Worm (Caenorhabditis elegans) whole organism, L2 larva: ENCODE results near the gene mlc-1.

Experiments
- C34F6.9 ChIP-seq: fragments of 150-350 bp; optimal IDR thresholded peaks from 2 replicates; lab custom pipeline; 2014; ENCODE audit warnings: missing biosample characterization, missing genetic modification characterization
- F13H6.1 ChIP-seq: sonication (generic microtip); optimal IDR thresholded peaks from 2 replicates; lab custom pipeline; 2016; ENCODE audit warnings: missing genetic modification characterization, missing compliant biosample characterization
- R02D3.7 ChIP-seq: fragments of 150-350 bp; optimal IDR thresholded peaks from 2 replicates; lab custom pipeline; 2014; ENCODE audit warnings: missing biosample characterization, missing genetic modification characterization
- Y55F3AM.14 ChIP-seq: fragments of 200-800 bp; sonication (Bioruptor generic); optimal IDR thresholded peaks from 2 replicates; lab custom pipeline; 2018; ENCODE audit warnings: mild to moderate bottlenecking, missing genetic modification characterization, missing compliant biosample characterization
- alr-1 ChIP-seq: fragments of 150-350 bp; optimal IDR thresholded peaks from 2 replicates; lab custom pipeline; 2014; ENCODE audit warnings: missing biosample characterization, missing genetic modification characterization
- ama-1 ChIP-seq: fragments of 150-350 bp; optimal IDR thresholded peaks from 2 replicates; lab custom pipeline; 2018; ENCODE audit warnings: inconsistent platforms
- blmp-1 ChIP-seq: sonication (generic microtip); optimal IDR thresholded peaks from 2 replicates; lab custom pipeline; 2017; ENCODE audit warnings: missing genetic modification characterization, mild to moderate bottlenecking, missing compliant biosample characterization, antibody characterized with exemption, moderate library complexity; ENCODE audit not compliant: insufficient read depth
- ceh-16 ChIP-seq: fragments of 150-350 bp; optimal IDR thresholded peaks from 2 replicates; lab custom pipeline; 2014; ENCODE audit warnings: missing biosample characterization, missing genetic modification characterization
- ceh-82 ChIP-seq: fragments of 150-350 bp; optimal IDR thresholded peaks from 2 replicates; lab custom pipeline; 2014; ENCODE audit warnings: missing biosample characterization, missing genetic modification characterization
- crh-2 ChIP-seq: sonication (generic microtip); optimal IDR thresholded peaks from 2 replicates; lab custom pipeline; 2017; ENCODE audit warnings: missing biosample characterization, missing genetic modification characterization
- egl-27 ChIP-seq: sonication (generic microtip); optimal IDR thresholded peaks from 3 replicates; lab custom pipeline; 2017; ENCODE audit warnings: missing biosample characterization, missing genetic modification reagents, missing genetic modification characterization
- elt-3 ChIP-seq: sonication (generic microtip); optimal IDR thresholded peaks from 2 replicates; lab custom pipeline; 2017; ENCODE audit warnings: missing biosample characterization, missing genetic modification characterization
- gmeb-1 ChIP-seq: fragments of 150-350 bp; optimal IDR thresholded peaks from 2 replicates; lab custom pipeline; 2014; ENCODE audit warnings: missing biosample characterization, missing genetic modification characterization
- lin-11 ChIP-seq: fragments of 150-350 bp; sonication (generic microtip); optimal IDR thresholded peaks from 2 replicates; lab custom pipeline; 2014; ENCODE audit warnings: missing biosample characterization, missing genetic modification characterization, inconsistent platforms, mixed read lengths
- lsy-2 ChIP-seq, 2 experiments: fragments of 150-350 bp in 1 of 2; sonication (generic microtip) in 1 of 2; optimal IDR thresholded peaks; 2 replicates each; lab custom pipeline; 2014 to 2017; ENCODE audit warnings: missing biosample characterization in 2 of 2, missing genetic modification characterization in 2 of 2
- mab-5 ChIP-seq: fragments of 150-350 bp; optimal IDR thresholded peaks from 2 replicates; lab custom pipeline; 2014; ENCODE audit warnings: missing biosample characterization, missing genetic modification characterization
- nhr-11 ChIP-seq: fragments of 150-350 bp; optimal IDR thresholded peaks from 2 replicates; lab custom pipeline; 2014; ENCODE audit warnings: missing biosample characterization, missing genetic modification characterization
- nhr-12 ChIP-seq: fragments of 150-350 bp; optimal IDR thresholded peaks from 2 replicates; lab custom pipeline; 2014; ENCODE audit warnings: missing biosample characterization, missing genetic modification characterization
- nhr-129 ChIP-seq: fragments of 150-350 bp; optimal IDR thresholded peaks from 2 replicates; lab custom pipeline; 2014; ENCODE audit warnings: missing biosample characterization, missing genetic modification characterization
- nhr-21 ChIP-seq: fragments of 150-350 bp; optimal IDR thresholded peaks from 2 replicates; lab custom pipeline; 2014; ENCODE audit warnings: missing biosample characterization, missing genetic modification characterization
- nhr-25 ChIP-seq: fragments of 150-350 bp; sonication (generic microtip); optimal IDR thresholded peaks from 3 replicates; lab custom pipeline; 2014; ENCODE audit warnings: missing biosample characterization, missing genetic modification characterization
- nhr-6 ChIP-seq: fragments of 150-350 bp; optimal IDR thresholded peaks from 2 replicates; lab custom pipeline; 2014; ENCODE audit warnings: missing biosample characterization, missing genetic modification characterization
- nhr-77 ChIP-seq: fragments of 150-350 bp; optimal IDR thresholded peaks from 2 replicates; lab custom pipeline; 2014; ENCODE audit warnings: missing biosample characterization, missing genetic modification characterization
- peb-1 ChIP-seq: fragments of 150-350 bp; optimal IDR thresholded peaks from 2 replicates; lab custom pipeline; 2014; ENCODE audit warnings: missing biosample characterization, missing genetic modification characterization
- sma-3 ChIP-seq: sonication (generic microtip); optimal IDR thresholded peaks from 2 replicates; lab custom pipeline; 2016; ENCODE audit warnings: missing genetic modification reagents, missing genetic modification characterization, missing compliant biosample characterization
- sma-9 ChIP-seq, 2 experiments: fragments of 150-350 bp in 1 of 2; sonication (generic microtip) in 1 of 2; optimal IDR thresholded peaks; 2 replicates each; lab custom pipeline; 2014 to 2016; ENCODE audit warnings: missing genetic modification characterization in 2 of 2, mild to moderate bottlenecking in 1 of 2, missing biosample characterization in 1 of 2, missing compliant biosample characterization in 1 of 2, missing genetic modification reagents in 1 of 2, moderate library complexity in 1 of 2
- snpc-4 ChIP-seq: fragments of 150-350 bp; optimal IDR thresholded peaks from 2 replicates; lab custom pipeline; 2014; ENCODE audit warnings: missing biosample characterization, missing genetic modification characterization
- unc-39 ChIP-seq: fragments of 150-350 bp; optimal IDR thresholded peaks from 2 replicates; lab custom pipeline; 2014; ENCODE audit warnings: missing biosample characterization, missing genetic modification characterization
- unc-55 ChIP-seq: fragments of 150-350 bp; sonication (generic microtip); optimal IDR thresholded peaks from 3 replicates; lab custom pipeline; 2014; ENCODE audit warnings: missing biosample characterization, missing genetic modification reagents, missing genetic modification characterization
- unc-62 ChIP-seq: fragments of 150-350 bp; optimal IDR thresholded peaks from 2 replicates; lab custom pipeline; 2014; ENCODE audit warnings: missing biosample characterization, missing genetic modification reagents, missing genetic modification characterization
- zag-1 ChIP-seq: fragments of 150-350 bp; optimal IDR thresholded peaks from 2 replicates; lab custom pipeline; 2014; ENCODE audit warnings: missing biosample characterization, missing genetic modification characterization
- ztf-1 ChIP-seq: fragments of 200-800 bp; sonication (Bioruptor generic); conservative IDR thresholded peaks from 2 replicates; pipeline ENCODE4 v1.3.6; 2022; ENCODE audit warnings: missing genetic modification characterization, missing compliant biosample characterization
- ztf-11 ChIP-seq: sonication (generic microtip); optimal IDR thresholded peaks from 2 replicates; lab custom pipeline; 2017; ENCODE audit warnings: missing biosample characterization, missing genetic modification characterization
- ztf-4 ChIP-seq: fragments of 150-350 bp; optimal IDR thresholded peaks from 2 replicates; lab custom pipeline; 2014; ENCODE audit warnings: missing biosample characterization, missing genetic modification characterization

The mlc-1 gene

DNA sequence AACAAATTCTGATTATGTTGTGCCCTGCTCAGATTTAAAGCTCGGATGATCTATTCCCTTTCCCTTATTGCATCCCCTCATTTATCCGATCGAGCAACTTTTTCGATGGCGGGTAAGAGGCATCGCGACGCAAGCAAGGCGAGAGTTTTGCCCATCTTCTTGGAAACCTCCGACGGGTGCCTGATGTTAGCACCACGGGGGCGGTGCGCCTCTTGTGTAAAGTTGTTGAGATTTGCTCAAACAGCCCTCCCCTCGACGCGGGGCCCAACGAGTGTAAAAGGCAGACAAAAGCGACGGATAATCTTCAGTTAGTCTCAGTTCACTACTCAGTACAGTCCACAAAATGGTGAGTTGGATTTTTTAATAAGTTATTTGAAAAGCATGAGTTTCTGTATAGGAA is at the start of gene mlc-1:
TSS of gene mlc-1 (plus strand) at position 324 of the 400 bp plus-strand sequence.
- TF ChIP-seq ceh-16 (tag; lab: Kevin White, UChicago), result no peak
- no peak for TF ChIP-seq mab-5 (tag; lab: Kevin White, UChicago)
- no peak for TF ChIP-seq alr-1 (tag; lab: Kevin White, UChicago)
- no peak for TF ChIP-seq peb-1 (tag; lab: Kevin White, UChicago)
- TF ChIP-seq unc-39 (tag; lab: Kevin White, UChicago), result no peak
- no peak for TF ChIP-seq R02D3.7 (tag; lab: Kevin White, UChicago)
- peak; percentile 54 for TF ChIP-seq F13H6.1 (tag; lab: Kevin White, UChicago)
- TF ChIP-seq elt-3, result no peak
- peak; percentile 39 for TF ChIP-seq sma-9 (GFP tag; optimal IDR thresholded peaks at IDR 0.05; lab: Kevin White, UChicago)
- no peak for TF ChIP-seq sma-9 (tag; optimal IDR thresholded peaks at IDR 0.05; lab: Kevin White, UChicago)
- TF ChIP-seq nhr-129 (tag; lab: Kevin White, UChicago), result peak; percentile 18
- no peak for TF ChIP-seq ztf-11 (tag; lab: Kevin White, UChicago)
- TF ChIP-seq C34F6.9 (tag; lab: Kevin White, UChicago), result no peak
- no peak for TF ChIP-seq unc-55
- TF ChIP-seq nhr-12 (tag; lab: Kevin White, UChicago), result no peak
- no peak for TF ChIP-seq nhr-11
- TF ChIP-seq nhr-6 (tag; lab: Kevin White, UChicago), result no peak

DNA sequence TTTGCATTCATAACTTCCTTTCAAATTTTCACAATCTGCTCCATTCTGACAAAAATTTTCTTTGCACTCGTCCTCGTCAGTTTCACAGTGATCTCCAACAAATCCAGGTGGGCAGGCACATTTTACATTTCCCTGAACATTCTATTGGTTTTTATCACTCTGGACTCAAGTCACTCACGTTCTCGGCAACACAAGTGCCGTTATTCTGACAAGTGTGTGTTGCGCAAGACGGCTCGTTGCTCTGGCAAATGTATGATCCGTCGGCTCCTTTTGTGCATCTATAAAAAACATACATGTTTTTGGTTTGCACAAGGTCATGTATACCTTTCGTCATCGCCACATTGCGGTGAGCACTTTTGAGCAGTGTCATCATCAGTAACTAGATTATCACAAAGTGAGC is 46.4 kb upstream of the mlc-1 start:
- TF ChIP-seq nhr-77 (tag; lab: Kevin White, UChicago) (no peak), nhr-25 (tag; lab: Kevin White, UChicago) (no peak), lin-11 (tag; lab: Kevin White, UChicago) (no peak), unc-55 (no peak), elt-3 (no peak), nhr-6 (tag; lab: Kevin White, UChicago) (no peak), unc-62 (no peak), ztf-11 (tag; lab: Kevin White, UChicago) (no peak), peb-1 (tag; lab: Kevin White, UChicago) (no peak), egl-27 (tag; lab: Kevin White, UChicago) (no peak), ceh-16 (tag; lab: Kevin White, UChicago) (no peak), nhr-12 (tag; lab: Kevin White, UChicago) (no peak), unc-39 (tag; lab: Kevin White, UChicago) (no peak), snpc-4 (tag; lab: Kevin White, UChicago) (no peak), zag-1 (tag; lab: Kevin White, UChicago) (no peak), ztf-1 (GFP tag; lab: Robert Waterston, UW) (no peak)

DNA sequence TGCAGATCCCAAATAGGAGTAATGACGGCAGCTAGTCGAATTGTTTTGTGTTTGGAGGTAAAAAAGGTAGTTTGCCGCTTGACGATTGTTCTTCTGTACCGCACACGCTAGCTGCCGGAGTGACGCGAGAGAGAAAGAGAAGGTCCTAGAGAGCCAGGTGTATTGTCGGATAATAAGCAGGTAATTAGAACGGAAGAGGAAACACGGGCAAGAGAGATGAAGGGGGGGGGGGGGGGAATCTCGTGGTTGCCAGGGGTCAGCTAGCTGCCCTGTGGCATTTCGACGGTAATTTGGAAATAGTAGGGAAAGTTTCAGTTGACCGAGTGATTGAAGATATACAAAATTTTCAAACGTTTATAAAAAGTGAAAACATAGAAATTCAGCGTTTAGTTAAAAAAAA is 45.1 kb upstream of the mlc-1 start, which contains the start of gene crb-1:
TSS of gene crb-1 (minus strand) at position 147 of the 400 bp plus-strand sequence.
- TF ChIP-seq ceh-16 (tag; lab: Kevin White, UChicago) (no peak), lsy-2 (tag; optimal IDR thresholded peaks at IDR 0.05; lab: Kevin White, UChicago) (no peak)
- TF ChIP-seq, all 48 proteins: peak for 0

DNA sequence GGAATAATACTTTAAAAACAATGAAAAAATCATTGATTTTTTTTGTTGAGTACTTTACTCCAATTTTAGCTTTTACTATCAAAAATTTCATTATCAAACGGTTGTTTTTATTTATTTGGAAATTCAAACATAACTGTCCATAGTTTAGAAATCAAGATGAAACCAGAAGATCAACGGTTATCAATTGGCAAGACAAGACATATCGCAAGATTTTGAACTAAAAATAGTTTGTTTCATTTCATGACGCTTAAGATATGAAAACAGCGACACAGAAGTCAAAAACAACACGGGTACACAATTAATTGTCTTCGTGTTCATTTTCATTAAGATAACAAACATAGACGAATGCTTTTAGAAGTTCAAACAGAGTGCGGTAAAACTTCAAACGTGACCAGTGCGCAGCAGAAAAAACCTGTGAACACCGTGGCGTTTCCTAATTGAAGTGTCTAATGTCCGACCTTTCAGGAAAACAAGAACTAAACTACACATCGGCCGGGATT is 41.5 kb upstream of the mlc-1 start:
- TF ChIP-seq nhr-21 (tag; lab: Kevin White, UChicago) (peak; percentile 56), egl-27 (tag; lab: Kevin White, UChicago) (no peak), sma-9 (GFP tag; optimal IDR thresholded peaks at IDR 0.05; lab: Kevin White, UChicago) (peak; percentile 64), sma-9 (tag; optimal IDR thresholded peaks at IDR 0.05; lab: Kevin White, UChicago) (no peak)
- TF ChIP-seq, all 48 proteins: peak for 2

DNA sequence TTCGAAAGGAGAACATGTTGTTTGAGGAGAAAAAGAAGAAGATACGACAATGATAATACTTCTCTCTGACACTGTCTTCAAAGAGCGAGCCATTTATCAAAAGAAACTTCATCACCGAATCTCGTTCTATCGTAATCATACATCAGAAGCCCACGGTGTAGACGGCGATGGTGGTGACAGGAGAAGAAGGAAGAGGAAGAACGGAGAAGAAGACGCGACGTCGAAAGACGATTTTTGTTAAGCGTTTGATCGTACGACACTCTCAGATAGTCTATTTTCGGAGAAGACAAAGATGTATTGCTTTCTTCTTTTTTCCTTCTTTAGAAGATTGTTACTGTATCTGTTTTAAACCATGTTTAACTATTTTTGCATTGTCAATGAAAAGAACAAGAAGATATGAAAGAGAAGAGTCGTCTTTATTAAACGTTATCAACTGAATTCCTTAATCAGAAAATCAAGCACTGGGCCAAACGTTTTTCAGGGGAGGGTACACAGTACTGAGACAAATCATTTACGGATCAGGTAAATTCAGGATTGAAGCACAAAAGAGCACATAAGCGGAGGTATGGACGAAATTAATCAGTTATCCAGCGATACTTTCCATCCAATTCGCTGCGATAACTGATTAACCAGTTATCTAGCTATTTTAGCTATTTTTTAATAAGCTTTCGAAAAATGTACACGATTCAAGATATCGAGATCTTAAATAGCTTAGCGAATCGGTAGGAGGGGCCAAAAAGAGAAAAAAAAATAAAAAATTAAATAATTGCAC is 39.0 kb upstream of the mlc-1 start:
- TF ChIP-seq unc-55 (no peak), ztf-4 (tag; lab: Kevin White, UChicago) (peak; percentile 98), lsy-2 (tag; optimal IDR thresholded peaks at IDR 0.05; lab: Kevin White, UChicago) (peak in 1 of 2 experiments; percentile 22), peb-1 (tag; lab: Kevin White, UChicago) (no peak), snpc-4 (tag; lab: Kevin White, UChicago) (peak; percentile 9), crh-2 (peak; percentile 60), nhr-21 (tag; lab: Kevin White, UChicago) (peak; percentile 95), ceh-82 (tag; lab: Kevin White, UChicago) (peak; percentile 25), unc-39 (tag; lab: Kevin White, UChicago) (no peak), Y55F3AM.14 (GFP tag; lab: Kevin White, UChicago) (peak; percentile 68), blmp-1 (tag; lab: Kevin White, UChicago) (peak; percentile 44), ama-1 (lab: Kevin White, UChicago) (peak; percentile 97), lin-11 (tag; lab: Kevin White, UChicago) (no peak), nhr-6 (tag; lab: Kevin White, UChicago) (peak; percentile 13), nhr-77 (tag; lab: Kevin White, UChicago) (no peak), nhr-129 (tag; lab: Kevin White, UChicago) (peak; percentile 39), R02D3.7 (tag; lab: Kevin White, UChicago) (no peak), nhr-11 (no peak), sma-3 (peak; percentile 84), elt-3 (no peak), C34F6.9 (tag; lab: Kevin White, UChicago) (no peak), nhr-25 (tag; lab: Kevin White, UChicago) (peak; percentile 64), sma-9 (GFP tag; optimal IDR thresholded peaks at IDR 0.05; lab: Kevin White, UChicago) (peak; percentile 69), sma-9 (tag; optimal IDR thresholded peaks at IDR 0.05; lab: Kevin White, UChicago) (no peak), gmeb-1 (tag; lab: Kevin White, UChicago) (peak; percentile 37)
